Worm (Caenorhabditis elegans) whole organism, L1 larva: Measurements from ENCODE around the gene C37H5.13.

Source experiments
- C34B4.2 ChIP-seq: sonication (generic microtip); optimal IDR thresholded peaks from 2 replicates; lab custom pipeline; 2017; ENCODE audit warnings: mild to moderate bottlenecking, missing genetic modification characterization, missing compliant biosample characterization
- Y116A8C.19 ChIP-seq: sonication (generic microtip); optimal IDR thresholded peaks from 2 replicates; lab custom pipeline; 2016; ENCODE audit warnings: missing compliant biosample characterization, missing genetic modification characterization, borderline replicate concordance
- blmp-1 ChIP-seq: fragments of 150-350 bp; optimal IDR thresholded peaks from 2 replicates; lab custom pipeline; 2014; ENCODE audit warnings: missing biosample characterization, missing genetic modification characterization
- ceh-63 ChIP-seq: fragments of 200-800 bp; sonication (Bioruptor generic); optimal IDR thresholded peaks from 2 replicates; lab custom pipeline; 2018; ENCODE audit warnings: mild to moderate bottlenecking, missing genetic modification characterization, missing compliant biosample characterization
- ces-1 ChIP-seq: fragments of 150-350 bp; optimal IDR thresholded peaks from 2 replicates; lab custom pipeline; 2014; ENCODE audit warnings: missing biosample characterization, missing genetic modification reagents, missing genetic modification characterization
- dpl-1 ChIP-seq, 3 experiments: fragments of 150-350 bp in 2 of 3; sonication (generic microtip) in 1 of 3; optimal IDR thresholded peaks; 2 replicates each; lab custom pipeline; 2014 to 2017; ENCODE audit warnings: missing biosample characterization in 3 of 3, missing genetic modification characterization in 3 of 3, missing genetic modification reagents in 3 of 3
- efl-1 ChIP-seq, 4 experiments: fragments of 150-350 bp; optimal IDR thresholded peaks in 3 of 4; peaks in 1 of 4; 1 replicate in 1 of 4; 2 replicates in 3 of 4; lab custom pipeline; 2014; ENCODE audit warnings: missing biosample characterization in 2 of 4, missing genetic modification characterization in 2 of 4, missing genetic modification reagents in 2 of 4
- efl-3 ChIP-seq: fragments of 200-800 bp; sonication (Bioruptor generic); optimal IDR thresholded peaks from 2 replicates; lab custom pipeline; 2018; ENCODE audit warnings: mild to moderate bottlenecking, missing genetic modification characterization, missing compliant biosample characterization
- elt-2 ChIP-seq: sonication (generic microtip); optimal IDR thresholded peaks from 2 replicates; lab custom pipeline; 2016; ENCODE audit warnings: missing genetic modification characterization, mild to moderate bottlenecking, inconsistent platforms, missing compliant biosample characterization, missing genetic modification reagents
- elt-3 ChIP-seq, 6 experiments: fragments of 150-350 bp in 1 of 6; sonication (generic microtip); optimal IDR thresholded peaks; 2 replicates each; lab custom pipeline; 2017 to 2018; ENCODE audit warnings: missing biosample characterization in 6 of 6, missing genetic modification characterization in 6 of 6, inconsistent platforms in 1 of 6
- fkh-8 ChIP-seq: sonication (generic microtip); optimal IDR thresholded peaks from 2 replicates; lab custom pipeline; 2016; ENCODE audit warnings: mild to moderate bottlenecking, missing genetic modification characterization, missing compliant biosample characterization
- hlh-4 ChIP-seq: sonication (generic microtip); optimal IDR thresholded peaks from 2 replicates; lab custom pipeline; 2016; ENCODE audit warnings: mild to moderate bottlenecking, missing genetic modification characterization, missing compliant biosample characterization
- hpl-2 ChIP-seq: fragments of 150-350 bp; optimal IDR thresholded peaks from 2 replicates; lab custom pipeline; 2014; ENCODE audit warnings: missing biosample characterization, missing genetic modification reagents, missing genetic modification characterization
- isw-1 ChIP-seq: fragments of 200-800 bp; sonication (Bioruptor generic); IDR thresholded peaks from 2 replicates; pipeline ENCODE4 v1.3.6; 2022; ENCODE audit warnings: missing genetic modification characterization, missing compliant biosample characterization
- lin-13 ChIP-seq: fragments of 150-350 bp; optimal IDR thresholded peaks from 2 replicates; lab custom pipeline; 2014; ENCODE audit warnings: missing biosample characterization, missing genetic modification reagents, missing genetic modification characterization
- lin-14 ChIP-seq: fragments of 200-800 bp; sonication (Bioruptor generic); optimal IDR thresholded peaks from 2 replicates; lab custom pipeline; 2018; ENCODE audit warnings: mild to moderate bottlenecking, missing genetic modification characterization, moderate library complexity, missing compliant biosample characterization
- lin-35 ChIP-seq, 2 experiments: fragments of 150-350 bp; optimal IDR thresholded peaks; 2 replicates each; lab custom pipeline; 2014; ENCODE audit warnings: missing biosample characterization in 2 of 2, missing genetic modification characterization in 2 of 2, missing genetic modification reagents in 2 of 2
- lir-3 ChIP-seq: sonication (generic microtip); optimal IDR thresholded peaks from 2 replicates; lab custom pipeline; 2016; ENCODE audit warnings: mild to moderate bottlenecking, missing genetic modification characterization, moderate library complexity, missing compliant biosample characterization; ENCODE audit not compliant: poor library complexity
- lsy-2 ChIP-seq, 2 experiments: fragments of 150-350 bp; optimal IDR thresholded peaks; 2 replicates each; lab custom pipeline; 2014; ENCODE audit warnings: missing biosample characterization in 2 of 2, missing genetic modification characterization in 2 of 2
- mef-2 ChIP-seq: fragments of 150-350 bp; optimal IDR thresholded peaks from 2 replicates; lab custom pipeline; 2014; ENCODE audit warnings: missing biosample characterization, missing genetic modification characterization
- nhr-20 ChIP-seq: sonication (generic microtip); optimal IDR thresholded peaks from 2 replicates; lab custom pipeline; 2016; ENCODE audit warnings: mild to moderate bottlenecking, missing genetic modification characterization, missing compliant biosample characterization
- nhr-47 ChIP-seq: sonication (generic microtip); optimal IDR thresholded peaks from 2 replicates; lab custom pipeline; 2016; ENCODE audit warnings: mild to moderate bottlenecking, missing genetic modification characterization, moderate library complexity, missing compliant biosample characterization
- nhr-71 ChIP-seq: sonication (generic microtip); optimal IDR thresholded peaks from 2 replicates; lab custom pipeline; 2016; ENCODE audit warnings: mild to moderate bottlenecking, missing genetic modification characterization, moderate library complexity, missing compliant biosample characterization
- nhr-85 ChIP-seq: sonication (generic microtip); peaks from one replicate; lab custom pipeline; 2016; ENCODE audit warnings: missing genetic modification characterization, inconsistent platforms, missing compliant biosample characterization
- pax-3 ChIP-seq: fragments of 200-800 bp; sonication (Bioruptor generic); optimal IDR thresholded peaks from 2 replicates; lab custom pipeline; 2018; ENCODE audit warnings: mild to moderate bottlenecking, missing genetic modification characterization, moderate library complexity, missing compliant biosample characterization
- pqm-1 ChIP-seq: sonication (generic microtip); optimal IDR thresholded peaks from 3 replicates; lab custom pipeline; 2017; ENCODE audit warnings: missing biosample characterization, missing genetic modification characterization
- snu-23 ChIP-seq: sonication (generic microtip); optimal IDR thresholded peaks from 2 replicates; lab custom pipeline; 2016; ENCODE audit warnings: missing genetic modification characterization, missing compliant biosample characterization
- unc-62 ChIP-seq: fragments of 150-350 bp; optimal IDR thresholded peaks from 2 replicates; lab custom pipeline; 2014; ENCODE audit warnings: missing biosample characterization, missing genetic modification reagents, missing genetic modification characterization
- unc-86 ChIP-seq: sonication (generic microtip); optimal IDR thresholded peaks from 2 replicates; lab custom pipeline; 2016; ENCODE audit warnings: missing genetic modification characterization, missing compliant biosample characterization
- unc-98 ChIP-seq: fragments of 200-800 bp; sonication (Bioruptor generic); IDR thresholded peaks from 2 replicates; pipeline ENCODE4 v1.3.6; 2022; ENCODE audit warnings: missing genetic modification characterization, missing compliant biosample characterization
- vab-15 ChIP-seq: sonication (generic microtip); optimal IDR thresholded peaks from 2 replicates; lab custom pipeline; 2017; ENCODE audit warnings: missing genotype, mild to moderate bottlenecking, missing genetic modification characterization, missing compliant biosample characterization
- zip-4 ChIP-seq: fragments of 200-800 bp; sonication (Bioruptor generic); optimal IDR thresholded peaks from 2 replicates; lab custom pipeline; 2018; ENCODE audit warnings: mild to moderate bottlenecking, missing genetic modification characterization, moderate library complexity, missing compliant biosample characterization

C37H5.13 gene

DNA sequence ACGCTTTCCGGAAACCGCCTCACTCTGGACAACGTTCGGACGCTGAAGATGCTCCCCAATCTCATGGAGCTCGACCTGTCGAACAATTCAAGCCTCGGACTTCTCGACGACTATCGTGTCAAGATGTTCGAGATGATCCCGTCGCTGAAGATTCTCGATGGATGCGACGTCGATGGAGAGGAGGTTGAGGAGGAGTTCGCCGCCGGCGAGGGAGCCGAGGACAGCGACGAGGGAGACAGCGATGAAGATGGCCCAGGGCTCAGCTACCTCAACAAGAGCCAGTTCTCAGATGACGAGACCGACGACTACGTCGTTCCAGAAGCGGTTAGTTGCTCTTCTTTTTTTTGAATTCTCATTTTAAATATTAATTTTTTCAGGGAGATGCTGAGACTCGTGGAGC lies 28.0 kb upstream of the C37H5.13 start:
- TF ChIP-seq vab-15 (tag; lab: Kevin White, UChicago): no peak
- no peak for TF ChIP-seq ceh-63 (GFP tag; lab: Kevin White, UChicago)
- TF ChIP-seq efl-1 (optimal IDR thresholded peaks at IDR 0.05; lab: Kevin White, UChicago): no peak
- TF ChIP-seq efl-1 (GFP tag; optimal IDR thresholded peaks at IDR 0.05 in 1 of 2; lab: Kevin White, UChicago): peak in 1 of 2 experiments; percentile 15

DNA sequence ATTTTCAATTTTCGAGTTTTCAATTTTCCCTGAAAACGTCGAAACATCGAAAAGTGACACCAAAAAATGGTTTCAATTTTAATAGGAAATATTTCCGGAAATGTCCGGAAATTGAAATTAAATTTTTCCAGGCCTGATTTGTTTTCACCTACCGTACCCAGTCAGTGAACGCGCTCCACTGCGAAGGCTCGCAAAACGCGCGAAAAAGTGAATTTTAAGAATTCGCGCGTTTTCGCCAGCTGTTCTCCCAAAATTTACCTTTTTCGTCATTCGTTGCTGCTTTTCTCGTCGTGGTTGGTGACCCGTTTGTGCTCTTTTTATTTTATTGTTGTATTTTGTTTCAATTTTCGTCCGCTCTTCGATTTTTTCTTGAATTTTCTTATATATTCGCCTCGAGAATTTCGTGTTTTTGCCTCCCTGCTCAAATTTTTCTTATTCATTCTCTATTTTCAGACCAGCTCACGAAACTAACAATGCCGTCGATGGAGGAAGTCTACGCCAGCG lies 27.3 kb upstream of the C37H5.13 start, which contains the start of gene T19H12.2:
TSS of gene T19H12.2 (plus strand) at position 454 of the 504 bp plus-strand sequence.
- TF ChIP-seq fkh-8 (tag; lab: Kevin White, UChicago): no peak
- TF ChIP-seq dpl-1 (GFP tag; optimal IDR thresholded peaks at IDR 0.05; lab: Kevin White, UChicago): no peak
- peak; percentile 22 for TF ChIP-seq blmp-1
- TF ChIP-seq lsy-2 (tag; optimal IDR thresholded peaks at IDR 0.05; lab: Kevin White, UChicago): peak in 1 of 2 experiments; percentile 57

DNA sequence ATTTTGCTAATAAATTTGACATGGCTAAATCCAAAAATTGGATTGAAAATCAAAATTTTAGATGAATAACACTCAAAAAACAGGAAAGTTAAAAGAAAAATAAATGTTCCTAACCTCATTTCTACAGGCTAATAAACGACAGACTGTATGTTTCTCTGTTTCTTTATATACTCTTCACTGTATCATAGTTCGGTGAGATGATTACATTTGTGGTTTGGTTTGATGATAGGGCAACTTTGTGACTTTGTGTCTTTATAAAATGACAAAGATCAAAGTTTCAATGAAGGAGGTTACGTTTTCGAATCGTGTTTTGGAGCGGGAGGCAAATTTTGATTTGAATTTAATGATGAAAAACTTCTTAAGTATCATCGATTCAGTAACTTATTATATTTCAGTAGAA lies 26.7 kb upstream of the C37H5.13 start, which contains the start of gene ugt-12:
TSS of gene ugt-12 (minus strand) at position 153 of the 400 bp plus-strand sequence.
- TF ChIP-seq nhr-71 (tag; lab: Kevin White, UChicago) (peak; percentile 48), lin-14 (GFP tag; lab: Kevin White, UChicago) (peak; percentile 61), lin-35 (GFP tag; optimal IDR thresholded peaks at IDR 0.05; lab: Kevin White, UChicago) (peak in 1 of 2 experiments; percentile 34), nhr-85 (peak; percentile 74), efl-3 (GFP tag; lab: Kevin White, UChicago) (no peak), mef-2 (tag; lab: Kevin White, UChicago) (no peak), isw-1 (GFP tag; lab: Robert Waterston, UW) (no peak), nhr-20 (tag; lab: Kevin White, UChicago) (peak; percentile 52), snu-23 (peak; percentile 26), elt-3 (tag; optimal IDR thresholded peaks at IDR 0.05; lab: Kevin White, UChicago) (peak in 2 of 6 experiments; percentile 10 to 37), elt-2 (tag; lab: Kevin White, UChicago) (peak; percentile 49), hlh-4 (no peak)

DNA sequence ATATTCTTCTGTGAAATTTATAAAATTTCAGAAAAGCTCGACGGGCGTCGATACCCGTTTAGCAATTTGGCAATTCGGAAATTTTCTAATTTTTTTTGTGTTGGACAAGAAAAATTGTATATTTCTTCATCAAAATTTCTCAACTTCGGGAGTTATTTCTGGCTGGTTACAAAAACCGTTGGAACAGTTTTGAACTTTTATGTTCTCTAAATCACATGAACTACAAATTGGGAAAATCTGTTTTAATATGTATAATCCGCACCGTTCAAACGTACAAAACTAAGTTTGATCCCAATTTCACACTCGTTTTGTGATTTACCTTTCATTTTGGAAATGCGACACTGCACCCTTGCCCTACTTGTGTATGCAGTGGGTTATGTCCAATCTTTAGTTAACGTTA lies 22.6 kb upstream of the C37H5.13 start, which contains the start of gene T19H12.3:
TSS of gene T19H12.3 (plus strand) at position 301 of the 400 bp plus-strand sequence.
- no peak for TF ChIP-seq C34B4.2 (tag; lab: Kevin White, UChicago)
- no peak for TF ChIP-seq nhr-47 (tag; lab: Kevin White, UChicago)
- no peak for TF ChIP-seq ces-1 (GFP tag; lab: Kevin White, UChicago)
- no peak for TF ChIP-seq Y116A8C.19 (tag; lab: Kevin White, UChicago)
- TF ChIP-seq unc-98 (GFP tag; lab: Robert Waterston, UW): no peak
- TF ChIP-seq pqm-1 (tag; lab: Kevin White, UChicago): no peak
- TF ChIP-seq unc-86 (tag; lab: Kevin White, UChicago): no peak
- no peak for TF ChIP-seq zip-4 (GFP tag; lab: Kevin White, UChicago)
- TF ChIP-seq vab-15 (tag; lab: Kevin White, UChicago): no peak
- TF ChIP-seq hpl-2: no peak
- TF ChIP-seq lin-14 (GFP tag; lab: Kevin White, UChicago): no peak
- no peak for TF ChIP-seq efl-3 (GFP tag; lab: Kevin White, UChicago)

DNA sequence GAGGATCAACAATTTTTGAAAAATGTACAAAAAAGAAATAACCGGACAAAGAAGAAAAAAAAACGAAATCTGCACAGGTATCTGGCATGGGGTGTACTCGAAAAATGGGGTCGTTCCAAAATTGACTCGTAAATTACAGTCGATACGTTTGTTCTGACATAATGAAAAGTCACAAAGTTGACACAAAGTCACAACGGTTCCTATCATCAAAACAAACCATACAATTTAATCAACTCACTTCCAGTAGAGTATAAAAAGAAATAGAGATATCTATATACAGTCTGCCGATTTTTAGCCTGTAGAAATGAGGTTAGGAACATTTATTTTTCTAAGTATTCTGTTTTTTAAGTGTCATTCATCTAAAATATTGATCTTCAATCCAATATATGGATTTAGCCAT lies 21.7 kb upstream of the C37H5.13 start, which contains the start of gene T19H12.12:
TSS of gene T19H12.12 (plus strand) at position 301 of the 400 bp plus-strand sequence.
- TF ChIP-seq nhr-20 (tag; lab: Kevin White, UChicago) (no peak), unc-62 (no peak), lir-3 (tag; lab: Kevin White, UChicago) (no peak), pax-3 (no peak), lin-13 (GFP tag; lab: Kevin White, UChicago) (no peak)
